Fruit fly (Drosophila melanogaster) whole organism, embryonic: ENCODE results near the gene CG31087.

ENCODE experiments used
- ATbp ChIP-seq: fragments of 200-800 bp; sonication (Bioruptor generic); optimal IDR thresholded peaks from 2 replicates; lab custom pipeline; 2017; ENCODE audit warnings: missing biosample characterization, mild to moderate bottlenecking, missing genetic modification characterization, missing genetic modification reagents
- Adf1 ChIP-seq: fragments of 200-800 bp; sonication (Bioruptor generic); IDR thresholded peaks from 2 replicates; pipeline ENCODE4 v1.3.6; 2022; ENCODE audit warnings: missing biosample characterization, missing genetic modification characterization
- Atf3 ChIP-seq: fragments of 200-800 bp; sonication (Bioruptor generic); optimal IDR thresholded peaks from 3 replicates; lab custom pipeline; 2016; ENCODE audit warnings: missing biosample characterization, missing genetic modification characterization
- BtbVII ChIP-seq: fragments of 200-800 bp; sonication (Bioruptor generic); optimal IDR thresholded peaks from 3 replicates; lab custom pipeline; 2017; ENCODE audit warnings: missing biosample characterization, mild to moderate bottlenecking, missing genetic modification characterization
- CG1024 ChIP-seq: fragments of 200-800 bp; sonication (Bioruptor generic); IDR thresholded peaks from 2 replicates; pipeline ENCODE4 v1.3.6; 2022; ENCODE audit warnings: missing biosample characterization, missing genetic modification characterization
- CG10959 ChIP-seq: fragments of 200-800 bp; sonication (Bioruptor generic); IDR thresholded peaks from 2 replicates; pipeline ENCODE4 v1.3.6; 2022; ENCODE audit warnings: missing biosample characterization, missing genetic modification characterization
- CG12155 ChIP-seq: fragments of 200-800 bp; sonication (Bioruptor generic); optimal IDR thresholded peaks from 3 replicates; lab custom pipeline; 2016; ENCODE audit warnings: missing biosample characterization, missing genetic modification characterization
- CG13296 ChIP-seq: fragments of 200-800 bp; sonication (Bioruptor generic); optimal IDR thresholded peaks from 3 replicates; lab custom pipeline; 2018; ENCODE audit warnings: missing biosample characterization, mild to moderate bottlenecking, missing genetic modification characterization
- CG13624 ChIP-seq: fragments of 200-800 bp; sonication (Bioruptor generic); optimal IDR thresholded peaks from 2 replicates; lab custom pipeline; 2016; ENCODE audit warnings: missing biosample characterization, missing genetic modification characterization
- CG17186 ChIP-seq: fragments of 200-800 bp; sonication (Bioruptor generic); optimal IDR thresholded peaks from 3 replicates; lab custom pipeline; 2017; ENCODE audit warnings: missing biosample characterization, missing genetic modification reagents, missing genetic modification characterization
- CG18764 ChIP-seq: fragments of 200-800 bp; sonication (Bioruptor generic); optimal IDR thresholded peaks from 3 replicates; lab custom pipeline; 2016; ENCODE audit warnings: missing biosample characterization, missing genetic modification characterization
- CG2199 ChIP-seq: fragments of 200-800 bp; sonication (Bioruptor generic); IDR thresholded peaks from 3 replicates; pipeline ENCODE4 v1.3.6; 2022; ENCODE audit warnings: missing biosample characterization, missing genetic modification characterization
- CG2202 ChIP-seq: fragments of 200-800 bp; sonication (Bioruptor generic); optimal IDR thresholded peaks from 2 replicates; lab custom pipeline; 2018; ENCODE audit warnings: missing biosample characterization, mild to moderate bottlenecking, missing genetic modification characterization
- CG2712 ChIP-seq: fragments of 200-800 bp; optimal IDR thresholded peaks from 3 replicates; lab custom pipeline; 2019; ENCODE audit warnings: missing biosample characterization, mild to moderate bottlenecking, missing genetic modification characterization, moderate library complexity
- CG3281 ChIP-seq: fragments of 200-800 bp; sonication (Bioruptor generic); optimal IDR thresholded peaks from 3 replicates; lab custom pipeline; 2017; ENCODE audit warnings: missing biosample characterization, mild to moderate bottlenecking, missing genetic modification characterization
- CG3407 ChIP-seq: fragments of 200-800 bp; sonication (Bioruptor generic); optimal IDR thresholded peaks from 2 replicates; lab custom pipeline; 2018; ENCODE audit warnings: missing biosample characterization, mild to moderate bottlenecking, missing genetic modification characterization
- CG34376 ChIP-seq: fragments of 200-800 bp; sonication (Bioruptor generic); optimal IDR thresholded peaks from 2 replicates; lab custom pipeline; 2018; ENCODE audit warnings: missing biosample characterization, mild to moderate bottlenecking, missing genetic modification characterization
- CG3726 ChIP-seq: fragments of 200-800 bp; sonication (Bioruptor generic); IDR thresholded peaks from 3 replicates; pipeline ENCODE4, ENCODE4 v1.3.6; 2022; ENCODE audit warnings: missing biosample characterization, missing genetic modification characterization
- CG6683 ChIP-seq: fragments of 200-800 bp; sonication (Bioruptor generic); optimal IDR thresholded peaks from 2 replicates; lab custom pipeline; 2017; ENCODE audit warnings: missing biosample characterization, mild to moderate bottlenecking, missing genetic modification characterization, missing genetic modification reagents
- CG6813 ChIP-seq: fragments of 200-800 bp; sonication (Bioruptor generic); optimal IDR thresholded peaks from 2 replicates; lab custom pipeline; 2017; ENCODE audit warnings: missing biosample characterization, missing genetic modification characterization, mild to moderate bottlenecking, moderate library complexity, missing genetic modification reagents
- CG7786 ChIP-seq: fragments of 200-800 bp; sonication (Bioruptor generic); optimal IDR thresholded peaks from 2 replicates; lab custom pipeline; 2016; ENCODE audit warnings: missing biosample characterization, missing genetic modification characterization
- CG8290 ChIP-seq, 3 experiments: fragments of 200-800 bp; sonication (Bioruptor generic); optimal IDR thresholded peaks; 2 replicates each; lab custom pipeline; 2016 to 2019; ENCODE audit warnings: missing biosample characterization in 3 of 3, missing genetic modification characterization in 3 of 3, mild to moderate bottlenecking in 2 of 3, moderate library complexity in 1 of 3
- CHES-1-like ChIP-seq: fragments of 200-800 bp; sonication (Bioruptor generic); optimal IDR thresholded peaks from 2 replicates; lab custom pipeline; 2016; ENCODE audit warnings: missing biosample characterization, missing genetic modification characterization
- Dad ChIP-seq: fragments of 200-800 bp; sonication (Bioruptor generic); optimal IDR thresholded peaks from 3 replicates; lab custom pipeline; 2016; ENCODE audit warnings: missing biosample characterization, missing genetic modification characterization
- Dip2 ChIP-seq: fragments of 200-800 bp; sonication (Bioruptor generic); IDR thresholded peaks from 2 replicates; pipeline ENCODE4 v1.3.6; 2022; ENCODE audit warnings: missing biosample characterization, missing genetic modification characterization
- Dip3 ChIP-seq: fragments of 200-800 bp; sonication (Bioruptor generic); optimal IDR thresholded peaks from 3 replicates; lab custom pipeline; 2016; ENCODE audit warnings: missing biosample characterization, missing genetic modification characterization
- Ets65A ChIP-seq: fragments of 200-800 bp; sonication (Bioruptor generic); peaks from one replicate; lab custom pipeline; 2016; ENCODE audit warnings: missing biosample characterization, missing genetic modification characterization
- H2.0 ChIP-seq: fragments of 200-800 bp; sonication (Bioruptor generic); IDR thresholded peaks from 2 replicates; pipeline ENCODE4 v1.3.6; 2022; ENCODE audit warnings: missing biosample characterization, missing genetic modification characterization
- HLHmδ ChIP-seq: fragments of 200-800 bp; sonication (Bioruptor generic); optimal IDR thresholded peaks from 2 replicates; lab custom pipeline; 2018; ENCODE audit warnings: missing biosample characterization, mild to moderate bottlenecking, missing genetic modification characterization, moderate library complexity
- Jarid2 ChIP-seq: fragments of 200-800 bp; sonication (Bioruptor generic); optimal IDR thresholded peaks from 3 replicates; lab custom pipeline; 2017; ENCODE audit warnings: mild to moderate bottlenecking, missing biosample characterization, missing genetic modification reagents, missing genetic modification characterization
- MTF-1 ChIP-seq: fragments of 200-800 bp; sonication (Bioruptor generic); optimal IDR thresholded peaks from 2 replicates; lab custom pipeline; 2018; ENCODE audit warnings: missing biosample characterization, mild to moderate bottlenecking, missing genetic modification characterization, borderline replicate concordance
- Myb ChIP-seq: fragments of 200-800 bp; sonication (Bioruptor generic); optimal IDR thresholded peaks from 2 replicates; lab custom pipeline; 2016; ENCODE audit warnings: missing biosample characterization, missing genetic modification characterization
- Pdp1 ChIP-seq, 2 experiments: fragments of 200-800 bp; sonication (Bioruptor generic); optimal IDR thresholded peaks; 3 replicates each; lab custom pipeline; 2016; ENCODE audit warnings: missing biosample characterization in 2 of 2, missing genetic modification characterization in 2 of 2, mild to moderate bottlenecking in 1 of 2, moderate library complexity in 1 of 2
- Rfx ChIP-seq: fragments of 200-800 bp; sonication (Bioruptor generic); IDR thresholded peaks from 2 replicates; pipeline ENCODE4 v1.3.6; 2022; ENCODE audit warnings: missing biosample characterization, missing genetic modification characterization
- Taf1 ChIP-seq: fragments of 200-800 bp; sonication (Bioruptor generic); IDR thresholded peaks from 2 replicates; pipeline ENCODE4 v1.3.6; 2022; ENCODE audit warnings: missing biosample characterization, missing genetic modification characterization
- Xbp1 ChIP-seq: fragments of 200-800 bp; sonication (Bioruptor generic); optimal IDR thresholded peaks from 3 replicates; lab custom pipeline; 2016; ENCODE audit warnings: missing biosample characterization, mild to moderate bottlenecking, missing genetic modification characterization
- chm ChIP-seq: fragments of 200-800 bp; sonication (Bioruptor generic); IDR thresholded peaks from 2 replicates; pipeline ENCODE4 v1.3.6; 2022; ENCODE audit warnings: missing biosample characterization, missing genetic modification characterization
- croc ChIP-seq: fragments of 200-800 bp; sonication (Bioruptor generic); conservative IDR thresholded peaks from 3 replicates; pipeline ENCODE4 v1.3.6; 2022; ENCODE audit warnings: missing biosample characterization, missing genetic modification characterization
- ems ChIP-seq: fragments of 200-800 bp; sonication (Bioruptor generic); optimal IDR thresholded peaks from 3 replicates; lab custom pipeline; 2016; ENCODE audit warnings: missing biosample characterization, missing genetic modification characterization
- ewg ChIP-seq: fragments of 200-800 bp; sonication (Bioruptor generic); optimal IDR thresholded peaks from 3 replicates; lab custom pipeline; 2017; ENCODE audit warnings: mild to moderate bottlenecking, missing biosample characterization, missing genetic modification reagents, missing genetic modification characterization
- gem ChIP-seq: fragments of 200-800 bp; sonication (Bioruptor generic); optimal IDR thresholded peaks from 2 replicates; lab custom pipeline; 2019; ENCODE audit warnings: missing biosample characterization, mild to moderate bottlenecking, missing genetic modification characterization, moderate library complexity
- jumu ChIP-seq: fragments of 200-800 bp; sonication (Bioruptor generic); optimal IDR thresholded peaks from 3 replicates; lab custom pipeline; 2016; ENCODE audit warnings: missing biosample characterization, missing genetic modification characterization
- ken ChIP-seq: fragments of 200-800 bp; sonication (Bioruptor generic); IDR thresholded peaks from 3 replicates; pipeline ENCODE4 v1.3.6; 2022; ENCODE audit warnings: missing biosample characterization, missing genetic modification characterization
- lab ChIP-seq: fragments of 200-800 bp; sonication (Bioruptor generic); optimal IDR thresholded peaks from 3 replicates; lab custom pipeline; 2017; ENCODE audit warnings: missing biosample characterization, missing genetic modification characterization, mild to moderate bottlenecking, moderate library complexity, missing genetic modification reagents
- org-1 ChIP-seq: fragments of 200-800 bp; sonication (Bioruptor generic); optimal IDR thresholded peaks from 2 replicates; lab custom pipeline; 2017; ENCODE audit warnings: missing biosample characterization, missing genetic modification characterization
- p53 ChIP-seq: fragments of 200-800 bp; sonication (Bioruptor generic); optimal IDR thresholded peaks from 2 replicates; lab custom pipeline; 2016; ENCODE audit warnings: missing biosample characterization, missing genetic modification characterization
- pan ChIP-seq, 4 experiments: fragments of >200 bp in 3 of 4; fragments of 200-800 bp in 1 of 4; sonication (Bioruptor generic) in 1 of 4; optimal IDR thresholded peaks in 3 of 4; IDR thresholded peaks in 1 of 4; 2 replicates each; pipeline versions ENCODE4 v1.3.6 to Lab custom; 2017 to 2022; ENCODE audit warnings: missing biosample characterization in 2 of 4, missing genetic modification characterization in 2 of 4, mixed read lengths in 1 of 4
- pros ChIP-seq: fragments of 200-800 bp; sonication (Bioruptor generic); optimal IDR thresholded peaks from 3 replicates; lab custom pipeline; 2019; ENCODE audit warnings: missing biosample characterization, mild to moderate bottlenecking, missing genetic modification characterization, moderate library complexity
- tap ChIP-seq: fragments of 200-800 bp; optimal IDR thresholded peaks from 3 replicates; lab custom pipeline; 2019; ENCODE audit warnings: missing biosample characterization, mild to moderate bottlenecking, missing genetic modification characterization, moderate library complexity
- zf30C ChIP-seq: fragments of 200-800 bp; sonication (Bioruptor generic); optimal IDR thresholded peaks from 3 replicates; lab custom pipeline; 2018; ENCODE audit warnings: missing biosample characterization, mild to moderate bottlenecking, missing genetic modification characterization

Gene CG31087

dm6 chr3R:25292864-25293284, 20.8 kb downstream of the CG31087 start, which contains the start of gene CG31098 (continued):
- TF ChIP-seq jumu (GFP tag; lab: Kevin White, UChicago) (no peak), CG8290 (GFP tag; optimal IDR thresholded peaks at IDR 0.05; lab: Kevin White, UChicago) (no peak), CG8290 (tag; optimal IDR thresholded peaks at IDR 0.05; lab: Kevin White, UChicago) (peak in 1 of 2 experiments; percentile 11), Dip2 (GFP tag; lab: Robert Waterston, UW) (no peak), ATbp (GFP tag; lab: Kevin White, UChicago) (peak; percentile 39), CHES-1-like (GFP tag; lab: Kevin White, UChicago) (no peak), Ets65A (no peak), p53 (GFP tag; lab: Kevin White, UChicago) (no peak), pan (optimal IDR thresholded peaks at IDR 0.05; lab: Kevin White, UChicago) (no peak), pan (GFP tag; optimal IDR thresholded peaks at IDR 0.05 in 1 of 2, IDR thresholded peaks at IDR 0.05 in 1 of 2) (no peak), CG2202 (tag; lab: Kevin White, UChicago) (no peak), CG13296 (GFP tag; lab: Kevin White, UChicago) (peak; percentile 70), CG10959 (GFP tag; lab: Robert Waterston, UW) (no peak), chm (GFP tag; lab: Robert Waterston, UW) (no peak; the same call in 1 of the 2 replicates), ken (GFP tag; lab: Robert Waterston, UW) (no peak), gem (tag; lab: Kevin White, UChicago) (peak; percentile 31), croc (GFP tag; lab: Robert Waterston, UW) (no peak), CG12155 (GFP tag; lab: Kevin White, UChicago) (no peak), HLHmδ (no peak), H2.0 (GFP tag; lab: Robert Waterston, UW) (no peak), CG6813 (GFP tag; lab: Kevin White, UChicago) (no peak), Myb (GFP tag; lab: Kevin White, UChicago) (no peak), org-1 (GFP tag; lab: Kevin White, UChicago) (no peak), CG3726 (no peak), ewg (GFP tag; lab: Kevin White, UChicago) (no peak), Taf1 (no peak), lab (GFP tag; lab: Kevin White, UChicago) (peak; percentile 48), CG6683 (GFP tag; lab: Kevin White, UChicago) (no peak), Rfx (GFP tag; lab: Robert Waterston, UW) (peak; percentile 7; the same call in 1 of the 2 replicates), Adf1 (no peak), CG2199 (no peak), ems (GFP tag; lab: Kevin White, UChicago) (no peak), Jarid2 (peak; percentile 63), Pdp1 (GFP tag; optimal IDR thresholded peaks at IDR 0.05; lab: Kevin White, UChicago) (peak in 1 of 2 experiments; percentile 39), CG18764 (GFP tag; lab: Kevin White, UChicago) (no peak), CG13624 (no peak), pros (GFP tag; lab: Kevin White, UChicago) (no peak), CG2712 (tag; lab: Kevin White, UChicago) (no peak), Dad (GFP tag; lab: Kevin White, UChicago) (no peak), zf30C (GFP tag; lab: Kevin White, UChicago) (no peak), CG7786 (no peak), CG1024 (no peak), MTF-1 (peak; percentile 33), Dip3 (GFP tag; lab: Kevin White, UChicago) (no peak), Xbp1 (no peak), tap (tag; lab: Kevin White, UChicago) (peak; percentile 22), CG3407 (GFP tag; lab: Kevin White, UChicago) (no peak), CG34376 (GFP tag; lab: Kevin White, UChicago) (peak; percentile 87), Atf3 (no peak), CG3281 (GFP tag; lab: Kevin White, UChicago) (peak; percentile 53), CG17186 (GFP tag; lab: Kevin White, UChicago) (no peak), BtbVII (peak; percentile 66)
